Worm (Caenorhabditis elegans): ENCODE data around the gene ule-4.
"Not testable (repeated sequence)": the region's sequence is repeated elsewhere in the genome, so short reads cannot be mapped to it uniquely, and the experiment has no call there.

- not testable (repeated sequence) for TF ChIP-seq fkh-10 (GFP tag; optimal IDR thresholded peaks at IDR 0.05); ama-1 (optimal IDR thresholded peaks at IDR 0.05); pqm-1 (tag; optimal IDR thresholded peaks at IDR 0.05); nhr-11 (tag; optimal IDR thresholded peaks at IDR 0.05); F44E2.7 (GFP tag; IDR thresholded peaks at IDR 0.05); unc-62 (GFP tag; optimal IDR thresholded peaks at IDR 0.05 in 1 of 2); unc-62 (tag; optimal IDR thresholded peaks at IDR 0.05); daf-12 (tag; optimal IDR thresholded peaks at IDR 0.05); aly-2 (tag; optimal IDR thresholded peaks at IDR 0.05); nhr-102 (tag; optimal IDR thresholded peaks at IDR 0.05); lsy-2 (tag; optimal IDR thresholded peaks at IDR 0.05); nhr-6 (tag; optimal IDR thresholded peaks at IDR 0.05); lin-39 (tag; optimal IDR thresholded peaks at IDR 0.05); hif-1 (tag; optimal IDR thresholded peaks at IDR 0.05); nhr-77 (tag; optimal IDR thresholded peaks at IDR 0.05)
Observed at ce11 chrIV:13651411-13651810, 4.0 kb upstream of the ule-4 start, which contains the start of gene C08F11.12.

Measured in whole organism, L4 larva.